Fruit fly (Drosophila melanogaster) whole organism, pupa: ENCODE measurements around the gene CG1503.

ENCODE experiments used
- CG10348 ChIP-seq: fragments of 200-800 bp; sonication (Bioruptor generic); IDR thresholded peaks from 2 replicates; pipeline ENCODE4 v1.3.6; 2022; ENCODE audit warnings: missing biosample characterization, missing genetic modification characterization
- CG12605 ChIP-seq: fragments of 200-800 bp; sonication (Bioruptor generic); IDR thresholded peaks from 2 replicates; pipeline ENCODE4 v1.3.6; 2022; ENCODE audit warnings: missing biosample characterization, missing genetic modification characterization
- CG13204 ChIP-seq: fragments of 200-800 bp; sonication (Bioruptor generic); optimal IDR thresholded peaks from 2 replicates; lab custom pipeline; 2018; ENCODE audit warnings: missing biosample characterization, mild to moderate bottlenecking, missing genetic modification characterization, moderate library complexity
- CG14655 ChIP-seq: fragments of 200-800 bp; sonication (Bioruptor generic); optimal IDR thresholded peaks from 3 replicates; lab custom pipeline; 2017; ENCODE audit warnings: mild to moderate bottlenecking, missing biosample characterization, missing genetic modification reagents, missing genetic modification characterization
- CG15710 ChIP-seq: fragments of 200-800 bp; sonication (Bioruptor generic); optimal IDR thresholded peaks from 2 replicates; lab custom pipeline; 2018; ENCODE audit warnings: missing biosample characterization, mild to moderate bottlenecking, missing genetic modification characterization, moderate library complexity
- CG17806 ChIP-seq: fragments of 200-800 bp; sonication (Bioruptor generic); optimal IDR thresholded peaks from 2 replicates; lab custom pipeline; 2018; ENCODE audit warnings: missing biosample characterization, mild to moderate bottlenecking, missing genetic modification characterization, moderate library complexity
- CG32121 ChIP-seq: fragments of 200-800 bp; sonication (Bioruptor generic); IDR thresholded peaks from 2 replicates; pipeline ENCODE4 v1.3.6; 2022; ENCODE audit warnings: missing biosample characterization, missing genetic modification characterization
- CG34367 ChIP-seq: fragments of 200-800 bp; sonication (Bioruptor generic); optimal IDR thresholded peaks from 2 replicates; lab custom pipeline; 2018; ENCODE audit warnings: missing biosample characterization, mild to moderate bottlenecking, missing genetic modification characterization
- CG4496 ChIP-seq: fragments of 200-800 bp; sonication (Bioruptor generic); IDR thresholded peaks from 3 replicates; pipeline ENCODE4 v1.3.6; 2022; ENCODE audit warnings: missing biosample characterization, missing genetic modification characterization
- CG8159 ChIP-seq: fragments of 200-800 bp; sonication (Bioruptor generic); optimal IDR thresholded peaks from 3 replicates; lab custom pipeline; 2018; ENCODE audit warnings: missing biosample characterization, mild to moderate bottlenecking, missing genetic modification characterization, moderate library complexity
- CG8301 ChIP-seq: fragments of 200-800 bp; sonication (Bioruptor generic); optimal IDR thresholded peaks from 2 replicates; lab custom pipeline; 2018; ENCODE audit warnings: missing biosample characterization, mild to moderate bottlenecking, missing genetic modification characterization
- CG9948 ChIP-seq: fragments of 200-800 bp; sonication (Bioruptor generic); optimal IDR thresholded peaks from 2 replicates; lab custom pipeline; 2018; ENCODE audit warnings: missing biosample characterization, mild to moderate bottlenecking, missing genetic modification characterization, moderate library complexity
- D1 ChIP-seq: fragments of 200-800 bp; sonication (Bioruptor generic); optimal IDR thresholded peaks from 2 replicates; lab custom pipeline; 2018; ENCODE audit warnings: missing biosample characterization, mild to moderate bottlenecking, missing genetic modification characterization, moderate library complexity
- EcR ChIP-seq: fragments of 200-800 bp; sonication (Bioruptor generic); optimal IDR thresholded peaks from 3 replicates; lab custom pipeline; 2019; ENCODE audit warnings: missing biosample characterization, missing genetic modification characterization, mild to moderate bottlenecking, moderate library complexity, missing genetic modification reagents
- Ets98B ChIP-seq: fragments of 200-800 bp; sonication (Bioruptor generic); IDR thresholded peaks from 2 replicates; pipeline ENCODE4 v1.3.6; 2022; ENCODE audit warnings: missing biosample characterization, missing genetic modification characterization
- Pif1A ChIP-seq: fragments of 200-800 bp; sonication (Bioruptor generic); optimal IDR thresholded peaks from 3 replicates; lab custom pipeline; 2016; ENCODE audit warnings: missing biosample characterization, missing genetic modification characterization
- Pif1B ChIP-seq: fragments of 200-800 bp; sonication (Bioruptor generic); optimal IDR thresholded peaks from 3 replicates; lab custom pipeline; 2016; ENCODE audit warnings: missing biosample characterization, missing genetic modification characterization
- Snoo ChIP-seq: fragments of 200-800 bp; sonication (Bioruptor generic); optimal IDR thresholded peaks from 3 replicates; lab custom pipeline; 2017; ENCODE audit warnings: missing biosample characterization, mild to moderate bottlenecking, missing genetic modification characterization, inconsistent platforms
- fd96Ca ChIP-seq: fragments of 200-800 bp; sonication (Bioruptor generic); IDR thresholded peaks from 3 replicates; pipeline ENCODE4 v1.3.6; 2022; ENCODE audit warnings: missing biosample characterization, missing genetic modification characterization
- gl ChIP-seq: fragments of 200-800 bp; sonication (Bioruptor generic); optimal IDR thresholded peaks from 2 replicates; lab custom pipeline; 2018; ENCODE audit warnings: missing biosample characterization, mild to moderate bottlenecking, missing genetic modification characterization
- rn ChIP-seq: fragments of 200-800 bp; sonication (Bioruptor generic); IDR thresholded peaks from 2 replicates; pipeline ENCODE4 v1.3.6; 2022; ENCODE audit warnings: missing biosample characterization, missing genetic modification characterization

The CG1503 gene

DNA sequence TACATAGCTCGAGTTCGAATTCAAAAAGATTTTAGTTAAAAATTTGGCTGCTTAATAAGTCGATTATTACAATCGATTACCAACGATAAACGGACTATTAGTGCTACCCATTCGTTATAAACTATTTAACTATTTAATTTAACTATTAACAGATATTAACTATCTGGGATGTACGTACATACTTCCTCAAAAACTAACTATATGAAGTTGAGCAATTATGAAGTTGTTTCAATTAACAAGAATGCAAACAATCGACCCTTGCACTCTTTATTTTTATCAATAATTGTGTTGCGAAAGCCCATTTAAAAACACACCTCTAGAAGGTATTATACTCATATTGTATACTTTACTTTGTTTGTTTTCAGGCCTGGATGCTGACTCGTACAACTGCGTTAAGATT, at the start of gene CG1503:
Gene CG1503, minus strand, starts transcription at position 101 of the 400 bp plus-strand sequence.
- no peak for TF ChIP-seq CG17806 (tag; lab: Kevin White, UChicago)
- TF ChIP-seq CG9948 (tag; lab: Kevin White, UChicago), result no peak
- no peak for TF ChIP-seq CG8159 (tag; lab: Kevin White, UChicago)
- TF ChIP-seq EcR (GFP tag; lab: Kevin White, UChicago), result no peak

DNA sequence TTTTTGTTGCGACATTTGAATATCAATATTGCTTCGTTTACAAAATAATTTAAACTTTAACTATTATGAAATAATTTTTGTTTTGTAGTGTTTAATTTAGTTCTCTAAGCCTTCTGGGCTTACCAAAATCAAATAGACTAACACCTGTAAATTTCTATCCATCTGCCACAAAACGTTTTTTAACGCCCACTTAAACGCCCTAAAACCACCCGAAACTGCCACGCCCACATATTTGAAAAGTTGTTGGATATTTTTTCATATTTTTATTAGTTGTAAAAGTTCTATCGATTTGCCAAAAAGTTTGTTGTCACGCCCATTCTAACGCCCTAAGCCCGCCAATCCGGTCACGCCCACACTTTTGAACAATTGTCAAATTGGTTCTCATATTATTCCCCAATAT, 40.8 kb upstream of the CG1503 start, which contains the start of gene CG45154:
Gene CG45154, minus strand, starts transcription at position 101 of the 400 bp plus-strand sequence.
- TF ChIP-seq CG9948 (tag; lab: Kevin White, UChicago), result no peak
- TF ChIP-seq CG34367 (tag; lab: Kevin White, UChicago), result no peak
- no peak for TF ChIP-seq CG14655 (GFP tag; lab: Kevin White, UChicago)
- no peak for TF ChIP-seq CG8159 (tag; lab: Kevin White, UChicago)
- no peak for TF ChIP-seq Pif1B (GFP tag; lab: Kevin White, UChicago)
- no peak for TF ChIP-seq CG13204
- no peak for TF ChIP-seq D1 (tag; lab: Kevin White, UChicago)
- no peak for TF ChIP-seq CG8301
- TF ChIP-seq CG17806 (tag; lab: Kevin White, UChicago), result no peak
- TF ChIP-seq Pif1A (GFP tag; lab: Kevin White, UChicago), result no peak
- TF ChIP-seq CG4496, result no peak
- TF ChIP-seq CG32121 (GFP tag; lab: Robert Waterston, UW), result no peak
- no peak for TF ChIP-seq CG10348
- no peak for TF ChIP-seq Snoo (tag; lab: Kevin White, UChicago)
- TF ChIP-seq rn, result no peak
- no peak for TF ChIP-seq CG15710
- TF ChIP-seq gl (tag; lab: Kevin White, UChicago), result no peak
- TF ChIP-seq EcR (GFP tag; lab: Kevin White, UChicago), result no peak
- TF ChIP-seq fd96Ca (GFP tag; lab: Robert Waterston, UW), result no peak

DNA sequence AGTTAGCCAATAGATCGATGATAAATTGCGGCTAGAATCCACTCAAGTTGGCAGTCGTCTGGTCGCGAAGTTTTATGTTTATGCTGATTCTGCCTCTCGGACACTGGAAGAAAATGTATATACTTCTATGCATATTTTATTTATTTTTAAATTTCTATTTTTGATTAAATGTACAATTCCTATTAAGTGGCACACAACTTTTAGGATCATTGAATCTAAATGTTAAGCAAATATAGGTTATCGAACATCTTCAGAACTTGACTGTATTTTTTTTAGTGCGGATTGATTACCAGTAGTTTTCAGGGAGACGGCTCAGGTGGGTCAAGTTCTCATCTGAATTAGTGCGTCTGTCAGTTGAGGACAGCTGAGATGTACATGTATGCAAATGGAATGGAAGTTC, 21.1 kb upstream of the CG1503 start:
- TF ChIP-seq CG17806 (tag; lab: Kevin White, UChicago) (peak; percentile 73), EcR (GFP tag; lab: Kevin White, UChicago) (no peak), CG8159 (tag; lab: Kevin White, UChicago) (peak; percentile 80), CG13204 (no peak), CG4496 (peak; percentile 56; the same call in 2 of the 3 replicates), gl (tag; lab: Kevin White, UChicago) (peak; percentile 17), rn (no peak), fd96Ca (GFP tag; lab: Robert Waterston, UW) (no peak), Pif1A (GFP tag; lab: Kevin White, UChicago) (peak; percentile 36), Pif1B (GFP tag; lab: Kevin White, UChicago) (peak; percentile 25), CG14655 (GFP tag; lab: Kevin White, UChicago) (peak; percentile 67), Snoo (tag; lab: Kevin White, UChicago) (no peak), CG32121 (GFP tag; lab: Robert Waterston, UW) (no peak), CG10348 (no peak), CG12605 (peak; percentile 11; the same call in 1 of the 2 replicates), Ets98B (GFP tag; lab: Robert Waterston, UW) (0 out of 2 replicates have a peak, but pooled peaks have one; percentile 6), CG8301 (peak; percentile 39), CG34367 (tag; lab: Kevin White, UChicago) (peak; percentile 55), CG9948 (tag; lab: Kevin White, UChicago) (peak; percentile 67), CG15710 (peak; percentile 69), D1 (tag; lab: Kevin White, UChicago) (peak; percentile 33)

- TF ChIP-seq gl (tag; lab: Kevin White, UChicago), result no peak
These were observed 20.6 kb upstream of the CG1503 start for dm6 chrX:21126790-21127189.

- TF ChIP-seq Pif1A (GFP tag; lab: Kevin White, UChicago) (no peak), Snoo (tag; lab: Kevin White, UChicago) (no peak), D1 (tag; lab: Kevin White, UChicago) (no peak), fd96Ca (GFP tag; lab: Robert Waterston, UW) (no peak), Ets98B (GFP tag; lab: Robert Waterston, UW) (no peak), CG32121 (GFP tag; lab: Robert Waterston, UW) (no peak), CG15710 (no peak)
These were observed 19.9 kb upstream of the CG1503 start for dm6 chrX:21125966-21126553.

DNA sequence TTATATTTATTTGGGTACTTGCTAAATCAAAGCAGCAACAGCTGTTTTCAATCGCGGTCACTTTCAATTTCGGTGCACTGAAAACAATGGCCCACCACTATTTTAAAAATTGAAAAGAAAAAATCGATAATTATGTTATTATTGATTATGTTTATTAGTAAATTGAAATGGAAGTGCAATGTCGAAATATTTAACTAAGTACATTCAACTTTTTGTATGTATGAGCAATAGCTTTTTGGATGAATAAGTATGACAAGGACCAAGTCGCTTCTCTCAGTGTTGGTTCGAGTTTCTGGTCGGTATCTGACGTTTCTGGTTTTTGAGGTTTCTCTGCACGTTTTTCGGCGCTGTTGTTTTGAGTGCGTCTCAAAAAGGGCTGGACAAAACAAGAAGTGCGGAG, 18.0 kb upstream of the CG1503 start:
- TF ChIP-seq rn (peak; percentile 67), CG17806 (tag; lab: Kevin White, UChicago) (peak; percentile 65), Pif1A (GFP tag; lab: Kevin White, UChicago) (peak; percentile 79), CG32121 (GFP tag; lab: Robert Waterston, UW) (peak; percentile 73), Pif1B (GFP tag; lab: Kevin White, UChicago) (peak; percentile 64), CG14655 (GFP tag; lab: Kevin White, UChicago) (peak; percentile 65), CG4496 (peak; percentile 75; the same call in 2 of the 3 replicates), CG8301 (peak; percentile 49), Ets98B (GFP tag; lab: Robert Waterston, UW) (peak; percentile 70), CG12605 (peak; percentile 17; the same call in 1 of the 2 replicates), Snoo (tag; lab: Kevin White, UChicago) (peak; percentile 85), EcR (GFP tag; lab: Kevin White, UChicago) (no peak), CG13204 (no peak), gl (tag; lab: Kevin White, UChicago) (peak; percentile 2), CG34367 (tag; lab: Kevin White, UChicago) (peak; percentile 51), CG10348 (no peak), fd96Ca (GFP tag; lab: Robert Waterston, UW) (peak; percentile 50; the same call in 1 of the 3 replicates), CG8159 (tag; lab: Kevin White, UChicago) (peak; percentile 78), CG9948 (tag; lab: Kevin White, UChicago) (peak; percentile 59), CG15710 (peak; percentile 70), D1 (tag; lab: Kevin White, UChicago) (no peak)
